Worm (Caenorhabditis elegans) whole organism, L1 larva: ENCODE data around the gene W05B10.4.

ENCODE experiments used
- C04F5.9 ChIP-seq: sonication (generic microtip); optimal IDR thresholded peaks from 2 replicates; lab custom pipeline; 2016; ENCODE audit warnings: missing genetic modification characterization, missing compliant biosample characterization
- C34B4.2 ChIP-seq: sonication (generic microtip); optimal IDR thresholded peaks from 2 replicates; lab custom pipeline; 2017; ENCODE audit warnings: mild to moderate bottlenecking, missing genetic modification characterization, missing compliant biosample characterization
- aha-1 ChIP-seq: fragments of 150-350 bp; optimal IDR thresholded peaks from 2 replicates; lab custom pipeline; 2014; ENCODE audit warnings: missing biosample characterization, missing genetic modification characterization
- aly-2 ChIP-seq: fragments of 150-350 bp; optimal IDR thresholded peaks from 2 replicates; lab custom pipeline; 2014; ENCODE audit warnings: missing biosample characterization, missing genetic modification characterization
- ama-1 ChIP-seq: fragments of 150-350 bp; optimal IDR thresholded peaks from 2 replicates; lab custom pipeline; 2014
- blmp-1 ChIP-seq: fragments of 150-350 bp; optimal IDR thresholded peaks from 2 replicates; lab custom pipeline; 2014; ENCODE audit warnings: missing biosample characterization, missing genetic modification characterization
- ceh-82 ChIP-seq, 3 experiments: fragments of 150-350 bp in 1 of 3; sonication (generic microtip) in 2 of 3; optimal IDR thresholded peaks; 2 replicates each; lab custom pipeline; 2014 to 2017; ENCODE audit warnings: missing biosample characterization in 3 of 3, missing genetic modification characterization in 3 of 3
- ceh-88 ChIP-seq: fragments of 200-800 bp; sonication (Bioruptor generic); IDR thresholded peaks from 2 replicates; pipeline ENCODE4 v1.3.6; 2022; ENCODE audit warnings: missing genetic modification characterization, missing compliant biosample characterization
- ceh-90 ChIP-seq: sonication (generic microtip); optimal IDR thresholded peaks from 2 replicates; lab custom pipeline; 2016; ENCODE audit warnings: missing genetic modification characterization, missing compliant biosample characterization
- efl-3 ChIP-seq: fragments of 200-800 bp; sonication (Bioruptor generic); optimal IDR thresholded peaks from 2 replicates; lab custom pipeline; 2018; ENCODE audit warnings: mild to moderate bottlenecking, missing genetic modification characterization, missing compliant biosample characterization
- egl-13 ChIP-seq: sonication (generic microtip); optimal IDR thresholded peaks from 2 replicates; lab custom pipeline; 2016; ENCODE audit warnings: missing genotype, missing genetic modification reagents, missing genetic modification characterization, missing compliant biosample characterization
- egl-27 ChIP-seq, 2 experiments: fragments of 150-350 bp in 1 of 2; sonication (generic microtip); optimal IDR thresholded peaks; 3 replicates each; lab custom pipeline; 2017 to 2018; ENCODE audit warnings: missing biosample characterization in 2 of 2, missing genetic modification characterization in 2 of 2, missing genetic modification reagents in 2 of 2
- elt-2 ChIP-seq: sonication (generic microtip); optimal IDR thresholded peaks from 2 replicates; lab custom pipeline; 2016; ENCODE audit warnings: missing genetic modification characterization, mild to moderate bottlenecking, inconsistent platforms, missing compliant biosample characterization, missing genetic modification reagents
- elt-3 ChIP-seq, 6 experiments: fragments of 150-350 bp in 1 of 6; sonication (generic microtip); optimal IDR thresholded peaks; 2 replicates each; lab custom pipeline; 2017 to 2018; ENCODE audit warnings: missing biosample characterization in 6 of 6, missing genetic modification characterization in 6 of 6, inconsistent platforms in 1 of 6
- ets-5 ChIP-seq: fragments of 200-800 bp; sonication (Bioruptor generic); IDR thresholded peaks from 2 replicates; pipeline ENCODE4 v1.3.6; 2022; ENCODE audit warnings: missing genetic modification characterization, missing compliant biosample characterization
- fkh-4 ChIP-seq: sonication (generic microtip); optimal IDR thresholded peaks from 2 replicates; lab custom pipeline; 2016; ENCODE audit warnings: missing compliant biosample characterization, missing genetic modification characterization, borderline replicate concordance
- hlh-17 ChIP-seq: fragments of 200-800 bp; sonication (Bioruptor generic); optimal IDR thresholded peaks from 2 replicates; lab custom pipeline; 2018; ENCODE audit warnings: missing genetic modification characterization, mild to moderate bottlenecking, missing compliant biosample characterization, moderate library complexity, borderline replicate concordance
- hlh-4 ChIP-seq: sonication (generic microtip); optimal IDR thresholded peaks from 2 replicates; lab custom pipeline; 2016; ENCODE audit warnings: mild to moderate bottlenecking, missing genetic modification characterization, missing compliant biosample characterization
- isw-1 ChIP-seq: fragments of 200-800 bp; sonication (Bioruptor generic); IDR thresholded peaks from 2 replicates; pipeline ENCODE4 v1.3.6; 2022; ENCODE audit warnings: missing genetic modification characterization, missing compliant biosample characterization
- jun-1 ChIP-seq: fragments of 150-350 bp; optimal IDR thresholded peaks from 2 replicates; lab custom pipeline; 2014; ENCODE audit warnings: missing biosample characterization, missing genetic modification reagents, missing genetic modification characterization
- lin-13 ChIP-seq: fragments of 150-350 bp; optimal IDR thresholded peaks from 2 replicates; lab custom pipeline; 2014; ENCODE audit warnings: missing biosample characterization, missing genetic modification reagents, missing genetic modification characterization
- lin-14 ChIP-seq: fragments of 200-800 bp; sonication (Bioruptor generic); optimal IDR thresholded peaks from 2 replicates; lab custom pipeline; 2018; ENCODE audit warnings: mild to moderate bottlenecking, missing genetic modification characterization, moderate library complexity, missing compliant biosample characterization
- lin-35 ChIP-seq, 2 experiments: fragments of 150-350 bp; optimal IDR thresholded peaks; 2 replicates each; lab custom pipeline; 2014; ENCODE audit warnings: missing biosample characterization in 2 of 2, missing genetic modification characterization in 2 of 2, missing genetic modification reagents in 2 of 2
- lir-3 ChIP-seq: sonication (generic microtip); optimal IDR thresholded peaks from 2 replicates; lab custom pipeline; 2016; ENCODE audit warnings: mild to moderate bottlenecking, missing genetic modification characterization, moderate library complexity, missing compliant biosample characterization; ENCODE audit not compliant: poor library complexity
- lsy-2 ChIP-seq, 2 experiments: fragments of 150-350 bp; optimal IDR thresholded peaks; 2 replicates each; lab custom pipeline; 2014; ENCODE audit warnings: missing biosample characterization in 2 of 2, missing genetic modification characterization in 2 of 2
- mab-9 ChIP-seq: fragments of 200-800 bp; sonication (Bioruptor generic); IDR thresholded peaks from 2 replicates; pipeline ENCODE4 v1.3.6; 2022; ENCODE audit warnings: missing genetic modification reagents, missing genetic modification characterization, missing compliant biosample characterization
- mdl-1 ChIP-seq, 2 experiments: fragments of 150-350 bp; optimal IDR thresholded peaks; 2 replicates each; lab custom pipeline; 2014 to 2017; ENCODE audit warnings: missing biosample characterization in 2 of 2, missing genetic modification characterization in 2 of 2, inconsistent platforms in 1 of 2
- mef-2 ChIP-seq: fragments of 150-350 bp; optimal IDR thresholded peaks from 2 replicates; lab custom pipeline; 2014; ENCODE audit warnings: missing biosample characterization, missing genetic modification characterization
- mep-1 ChIP-seq: fragments of 150-350 bp; optimal IDR thresholded peaks from 2 replicates; lab custom pipeline; 2014; ENCODE audit warnings: missing biosample characterization, missing genetic modification characterization
- nhr-20 ChIP-seq: sonication (generic microtip); optimal IDR thresholded peaks from 2 replicates; lab custom pipeline; 2016; ENCODE audit warnings: mild to moderate bottlenecking, missing genetic modification characterization, missing compliant biosample characterization
- nhr-71 ChIP-seq: sonication (generic microtip); optimal IDR thresholded peaks from 2 replicates; lab custom pipeline; 2016; ENCODE audit warnings: mild to moderate bottlenecking, missing genetic modification characterization, moderate library complexity, missing compliant biosample characterization
- nhr-76 ChIP-seq: sonication (generic microtip); optimal IDR thresholded peaks from 2 replicates; lab custom pipeline; 2017; ENCODE audit warnings: missing biosample characterization, missing genetic modification characterization
- nhr-77 ChIP-seq: fragments of 150-350 bp; optimal IDR thresholded peaks from 2 replicates; lab custom pipeline; 2014; ENCODE audit warnings: missing biosample characterization, missing genetic modification characterization
- nhr-90 ChIP-seq: sonication (generic microtip); optimal IDR thresholded peaks from 2 replicates; lab custom pipeline; 2016; ENCODE audit warnings: mild to moderate bottlenecking, missing genetic modification characterization, missing compliant biosample characterization; ENCODE audit not compliant: poor library complexity
- pax-3 ChIP-seq: fragments of 200-800 bp; sonication (Bioruptor generic); optimal IDR thresholded peaks from 2 replicates; lab custom pipeline; 2018; ENCODE audit warnings: mild to moderate bottlenecking, missing genetic modification characterization, moderate library complexity, missing compliant biosample characterization
- pqm-1 ChIP-seq: sonication (generic microtip); optimal IDR thresholded peaks from 3 replicates; lab custom pipeline; 2017; ENCODE audit warnings: missing biosample characterization, missing genetic modification characterization
- rnt-1 ChIP-seq: sonication (generic microtip); optimal IDR thresholded peaks from 2 replicates; lab custom pipeline; 2016; ENCODE audit warnings: mild to moderate bottlenecking, missing genetic modification characterization, moderate library complexity, missing compliant biosample characterization
- skn-1 ChIP-seq: fragments of 150-350 bp; optimal IDR thresholded peaks from 2 replicates; lab custom pipeline; 2014; ENCODE audit warnings: missing biosample characterization, missing genetic modification characterization
- sptf-1 ChIP-seq: fragments of 150-350 bp; optimal IDR thresholded peaks from 2 replicates; lab custom pipeline; 2014; ENCODE audit warnings: missing biosample characterization, missing genetic modification characterization
- swsn-7 ChIP-seq: sonication (generic microtip); optimal IDR thresholded peaks from 2 replicates; lab custom pipeline; 2016; ENCODE audit warnings: missing genetic modification characterization, missing compliant biosample characterization
- tbx-2 ChIP-seq: sonication (generic microtip); optimal IDR thresholded peaks from 2 replicates; lab custom pipeline; 2016; ENCODE audit warnings: missing genetic modification characterization, missing compliant biosample characterization
- unc-130 ChIP-seq: fragments of 150-350 bp; optimal IDR thresholded peaks from 2 replicates; lab custom pipeline; 2017; ENCODE audit warnings: missing biosample characterization, missing genetic modification characterization, inconsistent platforms
- unc-30 ChIP-seq: sonication (generic microtip); optimal IDR thresholded peaks from 2 replicates; lab custom pipeline; 2017; ENCODE audit warnings: missing biosample characterization, missing genetic modification characterization
- unc-98 ChIP-seq: fragments of 200-800 bp; sonication (Bioruptor generic); IDR thresholded peaks from 2 replicates; pipeline ENCODE4 v1.3.6; 2022; ENCODE audit warnings: missing genetic modification characterization, missing compliant biosample characterization
- vab-15 ChIP-seq: sonication (generic microtip); optimal IDR thresholded peaks from 2 replicates; lab custom pipeline; 2017; ENCODE audit warnings: missing genotype, mild to moderate bottlenecking, missing genetic modification characterization, missing compliant biosample characterization
- xbp-1 ChIP-seq: sonication (generic microtip); optimal IDR thresholded peaks from 2 replicates; lab custom pipeline; 2016; ENCODE audit warnings: missing genetic modification characterization, missing compliant biosample characterization
- ztf-4 ChIP-seq: fragments of 150-350 bp; optimal IDR thresholded peaks from 2 replicates; lab custom pipeline; 2014; ENCODE audit warnings: missing biosample characterization, missing genetic modification characterization

W05B10.4 gene

ce11 chrV:12637238-12637690 lies 30.8 kb upstream of the W05B10.4 start, which contains the start of gene F56H9.2 (continued):
- TF ChIP-seq vab-15 (tag; lab: Kevin White, UChicago) (no peak), C34B4.2 (tag; lab: Kevin White, UChicago) (no peak), lsy-2 (tag; optimal IDR thresholded peaks at IDR 0.05; lab: Kevin White, UChicago) (peak; percentile 53 to 77), elt-2 (tag; lab: Kevin White, UChicago) (peak; percentile 89), ceh-90 (tag; lab: Kevin White, UChicago) (no peak), unc-98 (no peak), nhr-20 (tag; lab: Kevin White, UChicago) (peak; percentile 98), mep-1 (tag; lab: Kevin White, UChicago) (peak; percentile 72), unc-30 (tag; lab: Kevin White, UChicago) (no peak), ztf-4 (tag; lab: Kevin White, UChicago) (peak; percentile 4), hlh-4 (no peak), lin-14 (GFP tag; lab: Kevin White, UChicago) (peak; percentile 96), lin-13 (peak; percentile 8), unc-130 (tag; lab: Kevin White, UChicago) (peak; percentile 94), swsn-7 (tag; lab: Kevin White, UChicago) (peak; percentile 74), skn-1 (tag; lab: Kevin White, UChicago) (peak; percentile 65), nhr-76 (tag; lab: Kevin White, UChicago) (no peak), elt-3 (tag; optimal IDR thresholded peaks at IDR 0.05; lab: Kevin White, UChicago) (peak in 3 of 6 experiments; percentile 68 to 92 (median 70)), aly-2 (tag; lab: Kevin White, UChicago) (no peak), hlh-17 (GFP tag; lab: Kevin White, UChicago) (no peak), tbx-2 (tag; lab: Kevin White, UChicago) (peak; percentile 83), egl-27 (tag; optimal IDR thresholded peaks at IDR 0.05; lab: Kevin White, UChicago) (peak; percentile 66 to 72), ceh-82 (tag; optimal IDR thresholded peaks at IDR 0.05; lab: Kevin White, UChicago) (peak in 2 of 3 experiments; percentile 7 to 51), nhr-71 (tag; lab: Kevin White, UChicago) (peak; percentile 95), pax-3 (tag; lab: Kevin White, UChicago) (peak; percentile 83), jun-1 (tag; lab: Kevin White, UChicago) (peak; percentile 62), mab-9 (no peak), aha-1 (tag; lab: Kevin White, UChicago) (no peak), lir-3 (peak; percentile 46), egl-13 (tag; lab: Kevin White, UChicago) (no peak), fkh-4 (no peak)
- TF ChIP-seq, all 84 proteins: peak for 43

- TF ChIP-seq lin-35 (GFP tag; optimal IDR thresholded peaks at IDR 0.05; lab: Kevin White, UChicago) (peak in 1 of 2 experiments; percentile 10), ceh-90 (tag; lab: Kevin White, UChicago) (no peak), unc-30 (tag; lab: Kevin White, UChicago) (no peak), ztf-4 (tag; lab: Kevin White, UChicago) (no peak), ceh-88 (GFP tag; lab: Robert Waterston, UW) (no peak), aha-1 (tag; lab: Kevin White, UChicago) (no peak), nhr-71 (tag; lab: Kevin White, UChicago) (no peak), nhr-90 (peak; percentile 30), mep-1 (tag; lab: Kevin White, UChicago) (no peak), C04F5.9 (tag; lab: Kevin White, UChicago) (no peak), swsn-7 (tag; lab: Kevin White, UChicago) (no peak), elt-2 (tag; lab: Kevin White, UChicago) (peak; percentile 86), jun-1 (tag; lab: Kevin White, UChicago) (no peak), lsy-2 (tag; optimal IDR thresholded peaks at IDR 0.05; lab: Kevin White, UChicago) (no peak), blmp-1 (tag; lab: Kevin White, UChicago) (peak; percentile 14), ets-5 (GFP tag; lab: Robert Waterston, UW) (no peak), fkh-4 (no peak), nhr-77 (tag; lab: Kevin White, UChicago) (no peak), xbp-1 (tag; lab: Kevin White, UChicago) (no peak), efl-3 (GFP tag; lab: Kevin White, UChicago) (no peak), sptf-1 (tag; lab: Kevin White, UChicago) (no peak), elt-3 (tag; optimal IDR thresholded peaks at IDR 0.05; lab: Kevin White, UChicago) (peak in 1 of 6 experiments; percentile 3), mef-2 (tag; lab: Kevin White, UChicago) (no peak), ama-1 (lab: Kevin White, UChicago) (peak; percentile 12), mdl-1 (tag; optimal IDR thresholded peaks at IDR 0.05; lab: Kevin White, UChicago) (no peak), unc-98 (no peak), isw-1 (GFP tag; lab: Robert Waterston, UW) (no peak), pqm-1 (tag; lab: Kevin White, UChicago) (peak; percentile 46), rnt-1 (peak; percentile 19), lin-13 (peak; percentile 3)
These were observed 30.1 kb upstream of the W05B10.4 start for ce11 chrV:12637764-12638502.
